Worm (Caenorhabditis elegans): ENCODE data around the gene Y15E3A.5.

- TF ChIP-seq him-1 (tag; optimal IDR thresholded peaks at IDR 0.05): no peak
- TF ChIP-seq W03F9.2 (tag; optimal IDR thresholded peaks at IDR 0.05): no peak
Measured at ce11 chrX:15392672-15393071, 52.3 kb downstream of the Y15E3A.5 start.

Data from whole organism, L4/young adult.